Fruit fly (Drosophila melanogaster) whole organism, embryonic: ENCODE data around the gene CG31431.

Experiments
- ATbp ChIP-seq: fragments of 200-800 bp; sonication (Bioruptor generic); optimal IDR thresholded peaks from 2 replicates; lab custom pipeline; 2017; ENCODE audit warnings: missing biosample characterization, mild to moderate bottlenecking, missing genetic modification characterization, missing genetic modification reagents
- Asciz ChIP-seq: fragments of 200-800 bp; sonication (Bioruptor generic); optimal IDR thresholded peaks from 2 replicates; lab custom pipeline; 2017; ENCODE audit warnings: missing biosample characterization, mild to moderate bottlenecking, missing genetic modification characterization, missing genetic modification reagents
- B-H2 ChIP-seq: fragments of 200-800 bp; sonication (Bioruptor generic); optimal IDR thresholded peaks from 2 replicates; lab custom pipeline; 2018; ENCODE audit warnings: missing biosample characterization, mild to moderate bottlenecking, missing genetic modification characterization
- Bgb ChIP-seq: fragments of 200-800 bp; sonication (Bioruptor generic); IDR thresholded peaks from 2 replicates; pipeline ENCODE4 v1.3.6; 2022; ENCODE audit warnings: missing biosample characterization, missing genetic modification characterization; ENCODE audit not compliant: partially characterized antibody
- Blimp-1 ChIP-seq: fragments of 200-800 bp; sonication (Bioruptor generic); optimal IDR thresholded peaks from 3 replicates; lab custom pipeline; 2018; ENCODE audit warnings: missing biosample characterization, missing genetic modification characterization, mild to moderate bottlenecking, moderate library complexity, missing genetic modification reagents
- CG10565 ChIP-seq: fragments of 200-800 bp; sonication (Bioruptor generic); optimal IDR thresholded peaks from 3 replicates; lab custom pipeline; 2016; ENCODE audit warnings: missing biosample characterization, mild to moderate bottlenecking, missing genetic modification characterization
- CG10979 ChIP-seq: fragments of 200-800 bp; sonication (Bioruptor generic); optimal IDR thresholded peaks from 2 replicates; lab custom pipeline; 2018; ENCODE audit warnings: missing biosample characterization, mild to moderate bottlenecking, missing genetic modification characterization, moderate library complexity
- CG11696 ChIP-seq: fragments of 200-800 bp; sonication (Bioruptor generic); IDR thresholded peaks from 2 replicates; pipeline ENCODE4 v1.3.6; 2022; ENCODE audit warnings: missing biosample characterization, missing genetic modification characterization
- CG12104 ChIP-seq: fragments of 200-800 bp; sonication (Bioruptor generic); optimal IDR thresholded peaks from 3 replicates; lab custom pipeline; 2016; ENCODE audit warnings: missing biosample characterization, missing genetic modification characterization
- CG1233 ChIP-seq: fragments of 200-800 bp; sonication (Bioruptor generic); optimal IDR thresholded peaks from 4 replicates; lab custom pipeline; 2018; ENCODE audit warnings: missing biosample characterization, mild to moderate bottlenecking, missing genetic modification characterization
- CG12769 ChIP-seq: fragments of 200-800 bp; sonication (Bioruptor generic); optimal IDR thresholded peaks from 2 replicates; lab custom pipeline; 2019; ENCODE audit warnings: missing biosample characterization, mild to moderate bottlenecking, missing genetic modification characterization, moderate library complexity
- CG15514 ChIP-seq: fragments of 200-800 bp; sonication (Bioruptor generic); optimal IDR thresholded peaks from 3 replicates; lab custom pipeline; 2017; ENCODE audit warnings: missing biosample characterization, missing genetic modification characterization, mild to moderate bottlenecking, moderate library complexity, missing genetic modification reagents
- CG15696 ChIP-seq: fragments of 200-800 bp; sonication (Bioruptor generic); optimal IDR thresholded peaks from 2 replicates; lab custom pipeline; 2019; ENCODE audit warnings: missing biosample characterization, mild to moderate bottlenecking, missing genetic modification characterization, moderate library complexity
- CG16813 ChIP-seq: fragments of 200-800 bp; sonication (Bioruptor generic); IDR thresholded peaks from 3 replicates; pipeline ENCODE4 v1.3.6; 2022; ENCODE audit warnings: missing biosample characterization, missing genetic modification characterization; ENCODE audit not compliant: partially characterized antibody
- CG17568 ChIP-seq: fragments of 200-800 bp; sonication (Bioruptor generic); optimal IDR thresholded peaks from 2 replicates; lab custom pipeline; 2018; ENCODE audit warnings: missing biosample characterization, mild to moderate bottlenecking, missing genetic modification characterization, moderate library complexity
- CG2129 ChIP-seq: fragments of 200-800 bp; sonication (Bioruptor generic); IDR thresholded peaks from 2 replicates; pipeline ENCODE4 v1.3.6; 2022; ENCODE audit warnings: missing biosample characterization, missing genetic modification characterization; ENCODE audit not compliant: partially characterized antibody
- CG2202 ChIP-seq: fragments of 200-800 bp; sonication (Bioruptor generic); optimal IDR thresholded peaks from 2 replicates; lab custom pipeline; 2018; ENCODE audit warnings: missing biosample characterization, mild to moderate bottlenecking, missing genetic modification characterization
- CG3163 ChIP-seq: fragments of 200-800 bp; sonication (Bioruptor generic); optimal IDR thresholded peaks from 3 replicates; lab custom pipeline; 2016; ENCODE audit warnings: missing biosample characterization, missing genetic modification characterization
- CG4707 ChIP-seq: fragments of 200-800 bp; sonication (Bioruptor generic); optimal IDR thresholded peaks from 2 replicates; lab custom pipeline; 2018; ENCODE audit warnings: missing biosample characterization, mild to moderate bottlenecking, missing genetic modification characterization, moderate library complexity
- CG6654 ChIP-seq: fragments of 200-800 bp; sonication (Bioruptor generic); optimal IDR thresholded peaks from 2 replicates; lab custom pipeline; 2017; ENCODE audit warnings: missing biosample characterization, mild to moderate bottlenecking, missing genetic modification characterization
- CG6765 ChIP-seq: fragments of 200-800 bp; sonication (Bioruptor generic); optimal IDR thresholded peaks from 3 replicates; lab custom pipeline; 2017; ENCODE audit warnings: missing biosample characterization, mild to moderate bottlenecking, missing genetic modification characterization
- CG7928 ChIP-seq: fragments of 200-800 bp; sonication (Bioruptor generic); optimal IDR thresholded peaks from 2 replicates; lab custom pipeline; 2017; ENCODE audit warnings: missing biosample characterization, mild to moderate bottlenecking, missing genetic modification characterization
- CG8290 ChIP-seq, 3 experiments: fragments of 200-800 bp; sonication (Bioruptor generic); optimal IDR thresholded peaks; 2 replicates each; lab custom pipeline; 2016 to 2019; ENCODE audit warnings: missing biosample characterization in 3 of 3, missing genetic modification characterization in 3 of 3, mild to moderate bottlenecking in 2 of 3, moderate library complexity in 1 of 3
- CG9727 ChIP-seq: fragments of 200-800 bp; sonication (Bioruptor generic); optimal IDR thresholded peaks from 3 replicates; lab custom pipeline; 2017; ENCODE audit warnings: missing biosample characterization, mild to moderate bottlenecking, missing genetic modification characterization
- D ChIP-seq, 2 experiments: fragments of 200-800 bp in 1 of 2; fragments of >200 bp in 1 of 2; sonication (Bioruptor generic) in 1 of 2; optimal IDR thresholded peaks; 2 replicates in 1 of 2; 3 replicates in 1 of 2; lab custom pipeline; 2017; ENCODE audit warnings: mild to moderate bottlenecking in 1 of 2, missing biosample characterization in 1 of 2, missing genetic modification characterization in 1 of 2, missing genetic modification reagents in 1 of 2
- Dek ChIP-seq: fragments of 200-800 bp; sonication (Bioruptor generic); optimal IDR thresholded peaks from 3 replicates; lab custom pipeline; 2019; ENCODE audit warnings: missing biosample characterization, mild to moderate bottlenecking, missing genetic modification characterization, moderate library complexity
- Dll ChIP-seq: fragments of 200-800 bp; sonication (Bioruptor generic); IDR thresholded peaks from 4 replicates; pipeline ENCODE4 v1.3.6; 2022; ENCODE audit warnings: missing biosample characterization, missing genetic modification characterization; ENCODE audit not compliant: partially characterized antibody
- Gug ChIP-seq: fragments of 200-800 bp; sonication (Bioruptor generic); IDR thresholded peaks from 4 replicates; pipeline ENCODE4 v1.3.6; 2022; ENCODE audit warnings: missing biosample characterization, missing genetic modification characterization
- Hsf ChIP-seq: fragments of 200-800 bp; sonication (Bioruptor generic); optimal IDR thresholded peaks from 3 replicates; lab custom pipeline; 2016; ENCODE audit warnings: missing biosample characterization, missing genetic modification characterization
- Max ChIP-seq: fragments of 200-800 bp; sonication (Bioruptor generic); optimal IDR thresholded peaks from 2 replicates; lab custom pipeline; 2016; ENCODE audit warnings: missing biosample characterization, mild to moderate bottlenecking, missing genetic modification characterization
- Sry-δ ChIP-seq: fragments of 200-800 bp; sonication (Bioruptor generic); optimal IDR thresholded peaks from 2 replicates; lab custom pipeline; 2016; ENCODE audit warnings: missing biosample characterization, missing genetic modification characterization
- Tbp ChIP-seq: fragments of >200 bp; optimal IDR thresholded peaks from 2 replicates; lab custom pipeline; 2018; ENCODE audit warnings: missing biosample characterization, missing genetic modification characterization
- aop ChIP-seq: fragments of 200-800 bp; sonication (Bioruptor generic); IDR thresholded peaks from 2 replicates; pipeline ENCODE4 v1.3.6; 2022; ENCODE audit warnings: missing biosample characterization, missing genetic modification characterization
- bbx ChIP-seq: fragments of 200-800 bp; sonication (Bioruptor generic); IDR thresholded peaks from 2 replicates; pipeline ENCODE4 v1.3.6; 2022; ENCODE audit warnings: missing biosample characterization, missing genetic modification characterization; ENCODE audit not compliant: partially characterized antibody
- bsh ChIP-seq, 2 experiments: fragments of 200-800 bp; sonication (Bioruptor generic); optimal IDR thresholded peaks; 2 replicates each; lab custom pipeline; 2017 to 2018; ENCODE audit warnings: mild to moderate bottlenecking in 2 of 2, missing biosample characterization in 2 of 2, missing genetic modification characterization in 2 of 2, moderate library complexity in 1 of 2
- fd64A ChIP-seq: fragments of 200-800 bp; sonication (Bioruptor generic); optimal IDR thresholded peaks from 3 replicates; lab custom pipeline; 2018; ENCODE audit warnings: missing biosample characterization, mild to moderate bottlenecking, missing genetic modification characterization
- fru ChIP-seq: fragments of >200 bp; optimal IDR thresholded peaks from 2 replicates; lab custom pipeline; 2017
- gem ChIP-seq: fragments of 200-800 bp; sonication (Bioruptor generic); optimal IDR thresholded peaks from 2 replicates; lab custom pipeline; 2019; ENCODE audit warnings: missing biosample characterization, mild to moderate bottlenecking, missing genetic modification characterization, moderate library complexity
- hbn ChIP-seq: fragments of 200-800 bp; sonication (Bioruptor generic); IDR thresholded peaks from 2 replicates; pipeline ENCODE4 v1.3.6; 2022; ENCODE audit warnings: missing biosample characterization, missing genetic modification characterization; ENCODE audit not compliant: partially characterized antibody
- insv ChIP-seq, 2 experiments: fragments of 200-800 bp; sonication (Bioruptor generic); optimal IDR thresholded peaks; 3 replicates each; lab custom pipeline; 2016 to 2018; ENCODE audit warnings: missing biosample characterization in 2 of 2, missing genetic modification characterization in 2 of 2
- kni ChIP-seq: fragments of 200-800 bp; sonication (Bioruptor generic); optimal IDR thresholded peaks from 3 replicates; lab custom pipeline; 2017; ENCODE audit warnings: mild to moderate bottlenecking, missing biosample characterization, missing genetic modification reagents, missing genetic modification characterization
- nmo ChIP-seq: fragments of 200-800 bp; sonication (Bioruptor generic); optimal IDR thresholded peaks from 2 replicates; lab custom pipeline; 2018; ENCODE audit warnings: missing biosample characterization, mild to moderate bottlenecking, missing genetic modification characterization, moderate library complexity
- nom ChIP-seq: fragments of 200-800 bp; sonication (Bioruptor generic); optimal IDR thresholded peaks from 2 replicates; lab custom pipeline; 2017; ENCODE audit warnings: missing biosample characterization, missing genetic modification characterization, mild to moderate bottlenecking, moderate library complexity, missing genetic modification reagents
- sens ChIP-seq: fragments of 200-800 bp; sonication (Bioruptor generic); peaks from one replicate; lab custom pipeline; 2016; ENCODE audit warnings: missing biosample characterization, missing genetic modification characterization
- so ChIP-seq: fragments of 200-800 bp; sonication (Bioruptor generic); IDR thresholded peaks from 3 replicates; pipeline ENCODE4 v1.3.6; 2022; ENCODE audit warnings: missing biosample characterization, missing genetic modification characterization
- toy ChIP-seq: fragments of 200-800 bp; sonication (Bioruptor generic); IDR thresholded peaks from 2 replicates; pipeline ENCODE4 v1.3.6; 2022; ENCODE audit warnings: missing biosample characterization, missing genetic modification characterization
- vvl ChIP-seq: fragments of 200-800 bp; sonication (Bioruptor generic); IDR thresholded peaks from 2 replicates; pipeline ENCODE4 v1.3.6; 2022; ENCODE audit warnings: missing biosample characterization, missing genetic modification characterization
- zen ChIP-seq: fragments of 200-800 bp; sonication (Bioruptor generic); optimal IDR thresholded peaks from 3 replicates; lab custom pipeline; 2018; ENCODE audit warnings: missing biosample characterization, mild to moderate bottlenecking, missing genetic modification characterization, moderate library complexity

CG31431 gene

dm6 chr3R:21822562-21822933 lies 47.9 kb upstream of the CG31431 start, which contains the start of gene CASK (continued):
- peak; percentile 8 for TF ChIP-seq Max (GFP tag; lab: Kevin White, UChicago)
- TF ChIP-seq Sry-δ, result peak; percentile 17
- TF ChIP-seq bbx, result peak; percentile 80
- TF ChIP-seq insv (GFP tag; optimal IDR thresholded peaks at IDR 0.05; lab: Kevin White, UChicago), result peak in 1 of 2 experiments; percentile 12
- TF ChIP-seq CG4707 (GFP tag; lab: Kevin White, UChicago), result no peak
- no peak for TF ChIP-seq CG6654 (GFP tag; lab: Kevin White, UChicago)
- TF ChIP-seq Tbp (GFP tag; lab: Kevin White, UChicago), result no peak
- TF ChIP-seq B-H2 (GFP tag; lab: Kevin White, UChicago), result no peak
- TF ChIP-seq CG8290 (GFP tag; optimal IDR thresholded peaks at IDR 0.05; lab: Kevin White, UChicago), result no peak
- no peak for TF ChIP-seq CG8290 (tag; optimal IDR thresholded peaks at IDR 0.05; lab: Kevin White, UChicago)
- TF ChIP-seq CG17568 (GFP tag; lab: Kevin White, UChicago), result no peak
- TF ChIP-seq Bgb (GFP tag; lab: Robert Waterston, UW), result peak; percentile 14; the same call in 1 of the 2 replicates
- TF ChIP-seq hbn (GFP tag; lab: Robert Waterston, UW), result no peak
- TF ChIP-seq so (GFP tag; lab: Robert Waterston, UW), result no peak
- TF ChIP-seq CG10979 (tag; lab: Kevin White, UChicago), result peak; percentile 3
- TF ChIP-seq nmo, result peak; percentile 63
- peak; percentile 94 for TF ChIP-seq CG7928 (GFP tag; lab: Kevin White, UChicago)
- TF ChIP-seq CG9727 (GFP tag; lab: Kevin White, UChicago), result no peak
- TF ChIP-seq zen (tag; lab: Kevin White, UChicago), result no peak
- peak; percentile 9 for TF ChIP-seq kni (GFP tag; lab: Kevin White, UChicago)
- TF ChIP-seq CG16813 (GFP tag; lab: Robert Waterston, UW), result peak; percentile 26; the same call in 1 of the 3 replicates
- TF ChIP-seq CG3163, result peak; percentile 12
- TF ChIP-seq vvl (GFP tag; lab: Robert Waterston, UW), result 0 out of 2 replicates have a peak, but pooled peaks have one; percentile 16
- TF ChIP-seq fru (lab: Kevin White, UChicago), result no peak
- no peak for TF ChIP-seq CG12769 (tag; lab: Kevin White, UChicago)

dm6 chr3R:21823076-21823475 lies 47.4 kb upstream of the CG31431 start:
- TF ChIP-seq toy (GFP tag; lab: Robert Waterston, UW), result no peak
- no peak for TF ChIP-seq Gug (GFP tag; lab: Robert Waterston, UW)
- TF ChIP-seq CG15514 (GFP tag; lab: Kevin White, UChicago), result no peak
- peak; percentile 65 for TF ChIP-seq nom (GFP tag; lab: Kevin White, UChicago)
- peak; percentile 13 for TF ChIP-seq Asciz (GFP tag; lab: Kevin White, UChicago)
- peak; percentile 27 for TF ChIP-seq fd64A (GFP tag; lab: Kevin White, UChicago)
- no peak for TF ChIP-seq CG6765
- no peak for TF ChIP-seq Dek (tag; lab: Kevin White, UChicago)
- TF ChIP-seq CG11696 (GFP tag; lab: Robert Waterston, UW), result no peak
- TF ChIP-seq Hsf, result no peak
- TF ChIP-seq ATbp, result peak; percentile 1
- peak; percentile 6 for TF ChIP-seq CG15696 (tag; lab: Kevin White, UChicago)
- TF ChIP-seq CG1233, result peak; percentile 12
- TF ChIP-seq CG10565 (GFP tag; lab: Kevin White, UChicago), result no peak
- no peak for TF ChIP-seq CG2129
- no peak for TF ChIP-seq aop
- TF ChIP-seq Dll, result no peak
- TF ChIP-seq CG12104 (GFP tag; lab: Kevin White, UChicago), result no peak
- TF ChIP-seq Blimp-1 (GFP tag; lab: Kevin White, UChicago), result peak; percentile 34
- peak in 1 of 2 experiments; percentile 27 for TF ChIP-seq bsh (GFP tag; optimal IDR thresholded peaks at IDR 0.05; lab: Kevin White, UChicago)
- TF ChIP-seq sens (GFP tag; lab: Kevin White, UChicago), result peak; percentile 63
- TF ChIP-seq gem, result no peak
- peak; percentile 25 for TF ChIP-seq CG2202 (tag; lab: Kevin White, UChicago)
- TF ChIP-seq D (optimal IDR thresholded peaks at IDR 0.05; lab: Kevin White, UChicago), result no peak
- TF ChIP-seq D (GFP tag; optimal IDR thresholded peaks at IDR 0.05; lab: Kevin White, UChicago), result peak; percentile 1
